Worm (Caenorhabditis elegans) whole organism, L1 larva: ENCODE measurements around the gene mpk-1.

ENCODE experiments used
- ama-1 ChIP-seq: fragments of 150-350 bp; optimal IDR thresholded peaks from 2 replicates; lab custom pipeline; 2014
- jun-1 ChIP-seq: fragments of 150-350 bp; optimal IDR thresholded peaks from 2 replicates; lab custom pipeline; 2014; ENCODE audit warnings: missing biosample characterization, missing genetic modification reagents, missing genetic modification characterization
- lin-13 ChIP-seq: fragments of 150-350 bp; optimal IDR thresholded peaks from 2 replicates; lab custom pipeline; 2014; ENCODE audit warnings: missing biosample characterization, missing genetic modification reagents, missing genetic modification characterization
- mdl-1 ChIP-seq, 2 experiments: fragments of 150-350 bp; optimal IDR thresholded peaks; 2 replicates each; lab custom pipeline; 2014 to 2017; ENCODE audit warnings: missing biosample characterization in 2 of 2, missing genetic modification characterization in 2 of 2, inconsistent platforms in 1 of 2
- nhr-85 ChIP-seq: sonication (generic microtip); peaks from one replicate; lab custom pipeline; 2016; ENCODE audit warnings: missing genetic modification characterization, inconsistent platforms, missing compliant biosample characterization
- snpc-4 ChIP-seq: fragments of 150-350 bp; optimal IDR thresholded peaks from 2 replicates; lab custom pipeline; 2014; ENCODE audit warnings: missing biosample characterization, missing genetic modification characterization
- sptf-1 ChIP-seq: fragments of 150-350 bp; optimal IDR thresholded peaks from 2 replicates; lab custom pipeline; 2014; ENCODE audit warnings: missing biosample characterization, missing genetic modification characterization
- unc-62 ChIP-seq: fragments of 150-350 bp; optimal IDR thresholded peaks from 2 replicates; lab custom pipeline; 2014; ENCODE audit warnings: missing biosample characterization, missing genetic modification reagents, missing genetic modification characterization
- zag-1 ChIP-seq: fragments of 150-350 bp; optimal IDR thresholded peaks from 2 replicates; lab custom pipeline; 2014; ENCODE audit warnings: missing biosample characterization, missing genetic modification characterization
- ztf-4 ChIP-seq: fragments of 150-350 bp; optimal IDR thresholded peaks from 2 replicates; lab custom pipeline; 2014; ENCODE audit warnings: missing biosample characterization, missing genetic modification characterization

DNA sequence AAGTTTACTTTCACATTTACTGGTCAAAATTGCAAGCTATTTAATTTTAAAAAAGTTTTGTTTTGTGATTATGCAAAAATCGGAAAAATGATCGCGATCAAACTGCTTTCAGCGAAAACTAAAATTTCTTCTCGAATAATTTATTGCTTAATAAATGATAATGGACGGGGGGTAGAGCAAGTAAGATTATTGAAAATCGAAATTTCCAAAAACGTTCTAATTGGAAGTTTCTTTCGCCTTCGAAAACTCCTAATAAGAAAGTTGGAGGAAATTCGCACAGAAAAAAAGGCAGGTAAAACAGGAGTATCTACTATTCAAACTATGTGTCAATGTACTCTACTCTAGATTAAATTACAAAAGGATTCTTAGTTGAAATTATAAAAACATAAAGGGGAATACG lies 55.7 kb downstream of the mpk-1 start:
- TF ChIP-seq lin-13 (GFP tag; lab: Kevin White, UChicago) (no peak), nhr-85 (tag; lab: Kevin White, UChicago) (no peak), ztf-4 (tag; lab: Kevin White, UChicago) (no peak), zag-1 (tag; lab: Kevin White, UChicago) (no peak), ama-1 (lab: Kevin White, UChicago) (no peak), mdl-1 (tag; optimal IDR thresholded peaks at IDR 0.05; lab: Kevin White, UChicago) (no peak), sptf-1 (tag; lab: Kevin White, UChicago) (no peak), unc-62 (no peak), jun-1 (tag; lab: Kevin White, UChicago) (no peak), snpc-4 (tag; lab: Kevin White, UChicago) (no peak)
